Worm (Caenorhabditis elegans): ENCODE measurements around the gene lgc-17.

The lgc-17 gene

DNA sequence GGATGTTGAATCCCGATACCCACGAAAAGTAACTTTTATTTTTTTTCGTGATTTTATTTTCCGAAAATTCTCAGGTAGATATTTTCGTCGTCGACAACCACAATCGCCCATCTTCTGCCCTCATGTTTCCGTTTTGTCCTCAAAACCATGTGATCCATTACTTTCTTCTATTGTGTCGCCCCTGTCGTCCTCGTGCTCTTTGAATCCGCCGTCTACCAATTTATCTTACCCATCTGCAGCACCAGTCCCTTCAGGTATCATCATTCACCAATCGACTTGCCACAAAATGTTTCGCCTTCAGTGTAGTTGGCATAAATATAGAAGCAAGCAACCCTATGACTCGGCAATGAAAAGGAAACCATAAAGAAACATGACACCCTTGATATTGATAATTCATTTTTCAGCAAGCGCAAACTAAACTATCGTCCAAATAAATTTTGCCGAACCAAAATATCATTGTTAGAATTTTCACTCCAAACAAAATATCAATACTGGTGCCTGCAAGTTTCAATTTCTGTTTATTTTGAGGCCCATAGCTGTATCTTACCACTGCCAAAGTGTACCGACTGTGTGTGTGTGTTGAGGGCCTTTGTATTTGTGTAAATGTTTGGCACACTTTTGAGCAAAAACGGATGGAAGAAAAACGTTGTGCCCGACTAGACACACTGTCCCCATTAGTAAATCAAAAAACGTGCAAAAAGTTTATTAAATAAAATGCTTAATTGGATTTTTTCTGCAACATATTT, 46.4 kb downstream of the lgc-17 start:
- TF ChIP-seq blmp-1 (tag; optimal IDR thresholded peaks at IDR 0.05), result no peak
- no peak for TF ChIP-seq bed-3 (GFP tag; optimal IDR thresholded peaks at IDR 0.05)
- TF ChIP-seq mab-5 (tag; optimal IDR thresholded peaks at IDR 0.05), result no peak
- no peak for TF ChIP-seq mls-2 (tag; optimal IDR thresholded peaks at IDR 0.05)
- no peak for TF ChIP-seq ces-1 (GFP tag; optimal IDR thresholded peaks at IDR 0.05)
- no peak for TF ChIP-seq nhr-2 (tag; optimal IDR thresholded peaks at IDR 0.05)
- no peak for TF ChIP-seq nhr-28 (tag; optimal IDR thresholded peaks at IDR 0.05)
- no peak for TF ChIP-seq ceh-39 (tag; optimal IDR thresholded peaks at IDR 0.05)
- no peak for TF ChIP-seq sptf-1 (tag; optimal IDR thresholded peaks at IDR 0.05)
- TF ChIP-seq hlh-1 (tag; optimal IDR thresholded peaks at IDR 0.05), result no peak
- no peak for TF ChIP-seq nhr-12 (tag; optimal IDR thresholded peaks at IDR 0.05)
- TF ChIP-seq elt-1 (tag; optimal IDR thresholded peaks at IDR 0.05; ENCODE audit: borderline replicate concordance, insufficient read depth), result no peak
- TF ChIP-seq M03D4.4 (tag; optimal IDR thresholded peaks at IDR 0.05), result no peak
- no peak for TF ChIP-seq tbx-8 (GFP tag; optimal IDR thresholded peaks at IDR 0.05)
- no peak for TF ChIP-seq lin-13 (tag; optimal IDR thresholded peaks at IDR 0.05)

DNA sequence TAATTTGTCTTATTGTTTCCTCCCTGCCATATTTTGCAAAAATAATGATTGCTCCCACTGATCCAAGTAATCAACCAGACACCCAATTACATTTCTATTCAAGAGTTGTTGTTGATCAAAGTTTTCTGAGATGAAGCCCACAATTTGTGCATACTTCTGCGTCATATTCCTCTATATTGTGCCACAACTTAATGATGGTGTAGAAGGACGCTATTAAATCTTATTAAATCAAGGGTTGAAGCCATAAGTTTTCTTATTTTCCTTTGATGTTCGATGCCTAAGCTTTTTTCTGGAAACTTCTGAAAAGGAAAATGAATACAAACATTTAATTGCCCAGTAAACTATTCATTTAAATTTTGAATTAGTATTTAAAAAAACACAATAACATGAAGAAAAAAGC, 47.4 kb downstream of the lgc-17 start:
- TF ChIP-seq ces-1 (GFP tag; optimal IDR thresholded peaks at IDR 0.05) (peak; percentile 69), hlh-1 (tag; optimal IDR thresholded peaks at IDR 0.05) (no peak)

DNA sequence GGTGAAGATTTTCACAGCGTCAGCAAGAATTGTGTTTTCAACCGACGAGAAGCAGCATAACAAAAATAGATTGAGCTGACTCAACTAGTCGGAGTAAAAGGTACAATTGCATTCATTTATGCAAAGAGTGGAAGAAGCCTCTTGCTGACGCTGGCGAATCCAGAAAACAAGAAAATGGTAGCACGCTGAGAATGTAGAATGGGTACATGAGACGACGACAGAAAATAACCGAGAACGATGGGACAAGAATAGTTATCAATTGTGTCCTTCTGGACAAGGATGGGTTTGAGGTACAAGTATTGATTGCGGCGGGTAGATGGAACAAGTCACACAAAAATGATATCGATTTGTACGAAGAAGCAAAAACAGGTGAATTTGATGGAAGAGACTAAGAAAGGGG, 48.0 kb downstream of the lgc-17 start:
- TF ChIP-seq ceh-83 (GFP tag; optimal IDR thresholded peaks at IDR 0.05) (peak; percentile 50), mab-5 (tag; optimal IDR thresholded peaks at IDR 0.05) (no peak)

DNA sequence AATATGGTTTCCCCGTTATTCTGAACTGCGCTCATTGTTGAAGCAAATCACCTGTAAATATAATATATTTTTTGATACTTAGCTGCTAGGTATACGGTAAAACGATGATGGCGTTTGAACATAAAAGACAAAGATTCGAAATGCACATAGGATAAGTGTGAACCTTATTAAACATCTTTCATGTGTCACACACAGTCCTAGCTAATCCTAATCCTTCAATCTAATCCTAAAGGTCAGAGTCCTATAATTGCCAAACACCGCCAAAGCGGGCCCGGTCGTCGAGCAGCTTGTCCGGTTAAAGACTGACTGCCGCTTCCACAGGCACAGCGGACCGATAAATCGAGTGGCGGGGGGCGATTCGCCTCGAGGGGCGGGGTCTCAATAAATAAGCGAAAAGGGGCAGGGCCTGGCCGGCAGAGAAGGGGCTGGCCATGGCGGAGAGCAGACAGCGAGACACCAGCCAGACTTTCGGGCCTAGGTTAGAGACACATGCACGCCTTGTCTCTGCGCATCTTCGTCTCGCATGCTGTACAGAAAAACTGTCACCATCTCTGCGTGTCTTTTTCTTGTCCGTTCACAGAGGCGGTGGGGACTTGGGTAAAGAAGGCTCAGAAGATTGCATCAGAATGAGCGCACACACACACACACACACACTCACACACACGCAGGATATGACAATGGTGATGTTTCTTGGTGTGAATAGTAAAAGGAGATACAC, 50.4 kb downstream of the lgc-17 start, which contains the start of gene F57G12.1:
Gene F57G12.1, minus strand, starts transcription at position 51 of the 718 bp plus-strand sequence.
- no peak for TF ChIP-seq sem-2 (GFP tag; optimal IDR thresholded peaks at IDR 0.05)
- no peak for TF ChIP-seq flh-1 (GFP tag; optimal IDR thresholded peaks at IDR 0.05)
- peak; percentile 80 for TF ChIP-seq ceh-83 (GFP tag; optimal IDR thresholded peaks at IDR 0.05)
- no peak for TF ChIP-seq blmp-1 (tag; optimal IDR thresholded peaks at IDR 0.05)
- peak; percentile 66 for TF ChIP-seq sptf-1 (tag; optimal IDR thresholded peaks at IDR 0.05)
- TF ChIP-seq unc-120 (tag; optimal IDR thresholded peaks at IDR 0.05; ENCODE audit: poor library complexity, severe bottlenecking), result peak; percentile 94
- no peak for TF ChIP-seq lin-32 (GFP tag; optimal IDR thresholded peaks at IDR 0.05)
- TF ChIP-seq pha-4 (tag; optimal IDR thresholded peaks at IDR 0.05), result peak; percentile 90
- TF ChIP-seq snpc-4 (tag; optimal IDR thresholded peaks at IDR 0.05), result no peak
- TF ChIP-seq nhr-12 (tag; optimal IDR thresholded peaks at IDR 0.05), result no peak
- TF ChIP-seq ham-2 (GFP tag; optimal IDR thresholded peaks at IDR 0.05), result peak; percentile 87
- TF ChIP-seq cnd-1 (tag; optimal IDR thresholded peaks at IDR 0.05), result peak; percentile 42
- TF ChIP-seq zip-8 (tag; optimal IDR thresholded peaks at IDR 0.05), result peak; percentile 52
- TF ChIP-seq lin-13 (tag; optimal IDR thresholded peaks at IDR 0.05), result peak; percentile 78
- no peak for TF ChIP-seq nhr-28 (tag; optimal IDR thresholded peaks at IDR 0.05)
- peak; percentile 32 for TF ChIP-seq elt-1 (tag; optimal IDR thresholded peaks at IDR 0.05; ENCODE audit: borderline replicate concordance, insufficient read depth)
- peak; percentile 66 for TF ChIP-seq nhr-237 (tag; optimal IDR thresholded peaks at IDR 0.05)
- TF ChIP-seq nhr-76 (tag; optimal IDR thresholded peaks at IDR 0.05), result no peak
- no peak for TF ChIP-seq unc-39 (tag; optimal IDR thresholded peaks at IDR 0.05)
- no peak for TF ChIP-seq bed-3 (GFP tag; optimal IDR thresholded peaks at IDR 0.05)
- TF ChIP-seq mab-5 (tag; optimal IDR thresholded peaks at IDR 0.05), result no peak
- TF ChIP-seq mls-2 (tag; optimal IDR thresholded peaks at IDR 0.05), result peak; percentile 75
- TF ChIP-seq nhr-2 (tag; optimal IDR thresholded peaks at IDR 0.05), result peak; percentile 76
- no peak for TF ChIP-seq ceh-43 (GFP tag; optimal IDR thresholded peaks at IDR 0.05)
- TF ChIP-seq mep-1 (tag; optimal IDR thresholded peaks at IDR 0.05), result peak; percentile 81
- TF ChIP-seq lsy-2 (tag; optimal IDR thresholded peaks at IDR 0.05), result peak; percentile 58
- TF ChIP-seq unc-62 (GFP tag; optimal IDR thresholded peaks at IDR 0.05), result peak; percentile 69
- TF ChIP-seq elt-3 (tag; optimal IDR thresholded peaks at IDR 0.05), result peak; percentile 18
- peak; percentile 33 for TF ChIP-seq ceh-39 (tag; optimal IDR thresholded peaks at IDR 0.05)
- no peak for TF ChIP-seq tbx-8 (GFP tag; optimal IDR thresholded peaks at IDR 0.05)
- TF ChIP-seq M03D4.4 (tag; optimal IDR thresholded peaks at IDR 0.05), result peak; percentile 53
- peak; percentile 55 for TF ChIP-seq drap-1 (GFP tag; optimal IDR thresholded peaks at IDR 0.05)
- peak; percentile 54 for TF ChIP-seq ces-1 (GFP tag; optimal IDR thresholded peaks at IDR 0.05)
- peak; percentile 85 for TF ChIP-seq ztf-11 (tag; optimal IDR thresholded peaks at IDR 0.05)
- peak; percentile 75 for TF ChIP-seq hlh-1 (tag; optimal IDR thresholded peaks at IDR 0.05)

Data from whole organism, mixed stage, embryonic.